Fruit fly (Drosophila melanogaster): ENCODE data around the gene Myo61F.

DNA sequence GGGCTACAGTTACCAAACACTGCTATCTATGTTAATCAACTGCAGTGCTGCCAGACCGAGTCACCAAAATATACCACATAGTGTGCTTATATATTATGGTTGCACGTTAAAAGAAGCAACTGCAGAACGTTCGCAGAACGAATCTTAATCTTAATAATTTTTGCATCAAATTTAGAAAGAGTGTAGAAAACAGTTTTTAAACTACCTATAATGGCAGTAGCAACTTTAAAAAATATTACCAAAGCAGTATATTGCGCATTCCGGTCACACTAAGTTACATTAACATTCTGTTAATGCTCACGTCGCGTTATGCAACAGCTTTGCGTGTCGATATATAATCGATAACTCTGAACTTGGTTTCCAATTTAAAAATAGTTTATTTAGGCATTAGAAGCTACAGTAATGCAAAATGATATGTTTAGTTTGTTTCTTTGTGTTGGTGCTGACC lies 23.9 kb downstream of the Myo61F start, which contains the start of gene indra:
- TF ChIP-seq insv (optimal IDR thresholded peaks at IDR 0.05) (no peak), h (optimal IDR thresholded peaks at IDR 0.05) (no peak), Sin3A (optimal IDR thresholded peaks at IDR 0.05) (no peak), Myc (optimal IDR thresholded peaks at IDR 0.05) (no peak), psq (optimal IDR thresholded peaks at IDR 0.05) (no peak)

Data from Kc167 (cell line).